Fruit fly (Drosophila melanogaster) whole organism, prepupa: ENCODE data around the gene bard.

Experiments
- CG10631 ChIP-seq: fragments of 200-800 bp; sonication (Bioruptor generic); optimal IDR thresholded peaks from 2 replicates; lab custom pipeline; 2016; ENCODE audit warnings: missing biosample characterization, missing genetic modification characterization
- CG10669 ChIP-seq: fragments of 200-800 bp; sonication (Bioruptor generic); optimal IDR thresholded peaks from 3 replicates; lab custom pipeline; 2018; ENCODE audit warnings: missing biosample characterization, mild to moderate bottlenecking, missing genetic modification characterization, moderate library complexity
- CG11762 ChIP-seq: fragments of 200-800 bp; sonication (Bioruptor generic); optimal IDR thresholded peaks from 3 replicates; lab custom pipeline; 2016; ENCODE audit warnings: missing biosample characterization, missing genetic modification characterization; ENCODE audit not compliant: insufficient read depth
- CG11902 ChIP-seq: fragments of 200-800 bp; sonication (Bioruptor generic); optimal IDR thresholded peaks from 3 replicates; lab custom pipeline; 2016; ENCODE audit warnings: missing biosample characterization, missing genetic modification characterization
- CG15336 ChIP-seq: fragments of 200-800 bp; sonication (Bioruptor generic); IDR thresholded peaks from 2 replicates; pipeline ENCODE4 v1.3.6; 2022; ENCODE audit warnings: missing biosample characterization, missing genetic modification characterization
- CG1621 ChIP-seq: fragments of 200-800 bp; sonication (Bioruptor generic); optimal IDR thresholded peaks from 3 replicates; lab custom pipeline; 2018; ENCODE audit warnings: missing biosample characterization, mild to moderate bottlenecking, missing genetic modification characterization
- CG3032 ChIP-seq: fragments of 200-800 bp; optimal IDR thresholded peaks from 2 replicates; lab custom pipeline; 2019; ENCODE audit warnings: missing biosample characterization, mild to moderate bottlenecking, missing genetic modification characterization, moderate library complexity
- CG32006 ChIP-seq: fragments of 200-800 bp; sonication (Bioruptor generic); optimal IDR thresholded peaks from 3 replicates; lab custom pipeline; 2017; ENCODE audit warnings: missing biosample characterization, mild to moderate bottlenecking, missing genetic modification characterization
- CG34406 ChIP-seq: fragments of 200-800 bp; sonication (Bioruptor generic); optimal IDR thresholded peaks from 3 replicates; lab custom pipeline; 2016; ENCODE audit warnings: missing biosample characterization, missing genetic modification characterization
- CG3919 ChIP-seq: fragments of 200-800 bp; sonication (Bioruptor generic); optimal IDR thresholded peaks from 3 replicates; lab custom pipeline; 2016; ENCODE audit warnings: missing biosample characterization, missing genetic modification characterization
- CG4318 ChIP-seq: fragments of 200-800 bp; sonication (Bioruptor generic); optimal IDR thresholded peaks from 3 replicates; lab custom pipeline; 2017; ENCODE audit warnings: missing biosample characterization, mild to moderate bottlenecking, missing genetic modification characterization
- CG6163 ChIP-seq: fragments of 200-800 bp; sonication (Bioruptor generic); IDR thresholded peaks from 3 replicates; pipeline ENCODE4 v1.3.6; 2022; ENCODE audit warnings: missing biosample characterization, missing genetic modification characterization
- CG6276 ChIP-seq: fragments of 200-800 bp; sonication (Bioruptor generic); optimal IDR thresholded peaks from 2 replicates; lab custom pipeline; 2017; ENCODE audit warnings: missing biosample characterization, mild to moderate bottlenecking, missing genetic modification characterization
- CG6792 ChIP-seq: fragments of 200-800 bp; sonication (Bioruptor generic); optimal IDR thresholded peaks from 3 replicates; lab custom pipeline; 2016; ENCODE audit warnings: missing biosample characterization, missing genetic modification characterization
- CG6854 ChIP-seq: fragments of 200-800 bp; sonication (Bioruptor generic); optimal IDR thresholded peaks from 2 replicates; lab custom pipeline; 2017; ENCODE audit warnings: missing biosample characterization, mild to moderate bottlenecking, missing genetic modification characterization
- CG7368 ChIP-seq: fragments of 200-800 bp; sonication (Bioruptor generic); optimal IDR thresholded peaks from 3 replicates; lab custom pipeline; 2016; ENCODE audit warnings: missing biosample characterization, missing genetic modification characterization
- CG8119 ChIP-seq: fragments of 200-800 bp; sonication (Bioruptor generic); IDR thresholded peaks from 3 replicates; pipeline ENCODE4 v1.3.6; 2022; ENCODE audit warnings: missing biosample characterization, missing genetic modification characterization
- CG8632 ChIP-seq: fragments of 200-800 bp; sonication (Bioruptor generic); optimal IDR thresholded peaks from 3 replicates; lab custom pipeline; 2016; ENCODE audit warnings: missing biosample characterization, missing genetic modification characterization
- CG9139 ChIP-seq: fragments of 200-800 bp; sonication (Bioruptor generic); optimal IDR thresholded peaks from 3 replicates; lab custom pipeline; 2017; ENCODE audit warnings: missing biosample characterization, mild to moderate bottlenecking, missing genetic modification characterization
- Eip75B ChIP-seq: fragments of 200-800 bp; sonication (Bioruptor generic); optimal IDR thresholded peaks from 3 replicates; lab custom pipeline; 2016; ENCODE audit warnings: missing biosample characterization, missing genetic modification characterization
- Eip93F ChIP-seq: fragments of 200-800 bp; sonication (Bioruptor generic); optimal IDR thresholded peaks from 2 replicates; lab custom pipeline; 2016; ENCODE audit warnings: missing biosample characterization, mild to moderate bottlenecking, missing genetic modification characterization
- Ets21C ChIP-seq: fragments of 200-800 bp; sonication (Bioruptor generic); optimal IDR thresholded peaks from 3 replicates; lab custom pipeline; 2016; ENCODE audit warnings: missing biosample characterization, missing genetic modification characterization
- Ets96B ChIP-seq: fragments of 200-800 bp; optimal IDR thresholded peaks from 2 replicates; lab custom pipeline; 2019; ENCODE audit warnings: missing biosample characterization, mild to moderate bottlenecking, missing genetic modification characterization, moderate library complexity
- Hr38 ChIP-seq: sonication (Bioruptor generic); optimal IDR thresholded peaks from 2 replicates; lab custom pipeline; 2016; ENCODE audit warnings: missing biosample characterization, missing genetic modification characterization
- Hr39 ChIP-seq: fragments of 200-800 bp; sonication (Bioruptor generic); optimal IDR thresholded peaks from 2 replicates; lab custom pipeline; 2016; ENCODE audit warnings: missing biosample characterization, missing genetic modification characterization
- Hr4 ChIP-seq: fragments of 200-800 bp; sonication (Bioruptor generic); optimal IDR thresholded peaks from 3 replicates; lab custom pipeline; 2016; ENCODE audit warnings: missing biosample characterization, missing genetic modification characterization
- OdsH ChIP-seq: fragments of 200-800 bp; sonication (Bioruptor generic); optimal IDR thresholded peaks from 3 replicates; lab custom pipeline; 2016; ENCODE audit warnings: missing biosample characterization, missing genetic modification characterization
- Smox ChIP-seq: fragments of 200-800 bp; sonication (Bioruptor generic); optimal IDR thresholded peaks from 3 replicates; lab custom pipeline; 2016; ENCODE audit warnings: missing biosample characterization, missing genetic modification characterization
- Sox102F ChIP-seq: fragments of 200-800 bp; sonication (Bioruptor generic); optimal IDR thresholded peaks from 2 replicates; lab custom pipeline; 2016; ENCODE audit warnings: missing biosample characterization, mild to moderate bottlenecking, missing genetic modification characterization
- Sox14 ChIP-seq: fragments of 200-800 bp; sonication (Bioruptor generic); optimal IDR thresholded peaks from 3 replicates; lab custom pipeline; 2016; ENCODE audit warnings: missing biosample characterization, missing genetic modification characterization
- Sox15 ChIP-seq: fragments of 200-800 bp; sonication (Bioruptor generic); optimal IDR thresholded peaks from 3 replicates; lab custom pipeline; 2016; ENCODE audit warnings: missing biosample characterization, missing genetic modification characterization
- acj6 ChIP-seq: fragments of 200-800 bp; sonication (Bioruptor generic); optimal IDR thresholded peaks from 3 replicates; lab custom pipeline; 2016; ENCODE audit warnings: missing biosample characterization, missing genetic modification characterization
- cyc ChIP-seq: fragments of 200-800 bp; sonication (Bioruptor generic); optimal IDR thresholded peaks from 3 replicates; lab custom pipeline; 2016; ENCODE audit warnings: missing biosample characterization, missing genetic modification characterization
- dac ChIP-seq: fragments of 200-800 bp; sonication (Bioruptor generic); optimal IDR thresholded peaks from 2 replicates; lab custom pipeline; 2017; ENCODE audit warnings: missing biosample characterization, mild to moderate bottlenecking, missing genetic modification characterization
- dsx ChIP-seq: fragments of 200-800 bp; optimal IDR thresholded peaks from 3 replicates; lab custom pipeline; 2019; ENCODE audit warnings: missing biosample characterization, mild to moderate bottlenecking, missing genetic modification characterization, moderate library complexity; ENCODE audit not compliant: poor library complexity, severe bottlenecking
- eg ChIP-seq: fragments of 200-800 bp; sonication (Bioruptor generic); IDR thresholded peaks from 3 replicates; pipeline ENCODE4 v1.3.6; 2022; ENCODE audit warnings: missing biosample characterization, missing genetic modification characterization
- esn ChIP-seq: fragments of 200-800 bp; sonication (Bioruptor generic); optimal IDR thresholded peaks from 2 replicates; lab custom pipeline; 2016; ENCODE audit warnings: missing biosample characterization, mild to moderate bottlenecking, missing genetic modification characterization, moderate library complexity
- fd85E ChIP-seq: fragments of 200-800 bp; sonication (Bioruptor generic); optimal IDR thresholded peaks from 3 replicates; lab custom pipeline; 2016; ENCODE audit warnings: missing biosample characterization, missing genetic modification characterization
- fkh ChIP-seq: fragments of 200-800 bp; sonication (Bioruptor generic); optimal IDR thresholded peaks from 3 replicates; lab custom pipeline; 2017; ENCODE audit warnings: missing biosample characterization, mild to moderate bottlenecking, missing genetic modification characterization, moderate library complexity
- lz ChIP-seq: fragments of 200-800 bp; sonication (Bioruptor generic); optimal IDR thresholded peaks from 3 replicates; lab custom pipeline; 2016; ENCODE audit warnings: missing biosample characterization, missing genetic modification characterization
- pdm3 ChIP-seq: fragments of 200-800 bp; sonication (Bioruptor generic); optimal IDR thresholded peaks from 3 replicates; lab custom pipeline; 2016; ENCODE audit warnings: missing biosample characterization, missing genetic modification characterization
- spab ChIP-seq: fragments of 200-800 bp; sonication (Bioruptor generic); optimal IDR thresholded peaks from 2 replicates; lab custom pipeline; 2017; ENCODE audit warnings: missing biosample characterization, mild to moderate bottlenecking, missing genetic modification characterization, missing genetic modification reagents
- ss ChIP-seq, 2 experiments: fragments of 200-800 bp; sonication (Bioruptor generic); optimal IDR thresholded peaks; 2 replicates in 1 of 2; 3 replicates in 1 of 2; lab custom pipeline; 2017 to 2018; ENCODE audit warnings: mild to moderate bottlenecking in 2 of 2, missing biosample characterization in 2 of 2, missing genetic modification characterization in 2 of 2, moderate library complexity in 1 of 2
- svp ChIP-seq: fragments of 200-800 bp; sonication (Bioruptor generic); peaks from one replicate; lab custom pipeline; 2016; ENCODE audit warnings: missing biosample characterization, missing genetic modification characterization
- topi ChIP-seq: fragments of 200-800 bp; sonication (Bioruptor generic); optimal IDR thresholded peaks from 3 replicates; lab custom pipeline; 2016; ENCODE audit warnings: missing biosample characterization, missing genetic modification characterization
- vri ChIP-seq: fragments of 200-800 bp; sonication (Bioruptor generic); optimal IDR thresholded peaks from 3 replicates; lab custom pipeline; 2016; ENCODE audit warnings: missing biosample characterization, mild to moderate bottlenecking, missing genetic modification characterization

bard gene

DNA sequence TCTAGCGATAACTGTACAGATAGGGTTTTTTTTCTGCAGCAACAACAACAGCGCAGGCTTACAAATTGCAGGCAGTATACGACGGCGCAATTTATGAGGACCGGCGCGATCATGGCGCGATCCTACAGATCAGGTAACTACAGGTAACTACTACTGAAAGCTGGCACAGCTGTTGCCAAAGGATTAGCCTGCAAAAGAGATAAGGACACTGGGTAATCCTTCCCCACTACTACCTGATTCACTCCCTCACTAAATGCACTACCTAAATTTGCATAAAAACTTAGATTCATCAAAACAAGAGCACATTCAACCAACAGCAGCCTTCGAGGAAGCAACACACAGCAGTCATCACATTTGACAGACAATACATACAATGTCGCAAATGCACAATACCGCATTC, at the start of gene bard:
Gene bard, plus strand, starts transcription at position 301 of the 400 bp plus-strand sequence.
- TF ChIP-seq fd85E (GFP tag; lab: Kevin White, UChicago) (no peak), CG6163 (GFP tag; lab: Robert Waterston, UW) (no peak), CG3919 (no peak), Hr39 (no peak)

DNA sequence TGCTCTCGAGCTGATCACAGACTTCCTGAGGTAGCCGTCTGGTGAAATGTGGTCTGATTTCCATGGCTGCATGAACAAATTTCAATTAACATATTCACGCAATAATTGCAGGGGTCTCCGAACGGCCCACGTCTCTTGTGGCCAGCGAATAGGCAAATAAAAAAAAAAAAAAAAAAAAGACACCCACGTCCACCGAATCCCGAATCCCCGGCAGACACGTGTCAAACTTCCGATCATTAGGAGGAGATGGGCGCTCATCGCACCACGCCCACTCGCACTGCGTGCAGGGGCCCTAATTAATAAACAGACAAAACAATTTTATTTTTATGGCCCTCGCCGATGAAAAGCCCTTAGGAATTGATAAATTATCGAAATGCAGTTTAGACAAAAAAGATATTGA, 37.3 kb upstream of the bard start:
- TF ChIP-seq CG7368 (GFP tag; lab: Kevin White, UChicago) (no peak), eg (GFP tag; lab: Robert Waterston, UW) (no peak), Hr38 (GFP tag; lab: Kevin White, UChicago) (no peak), CG6854 (GFP tag; lab: Kevin White, UChicago) (no peak), Sox15 (no peak), lz (GFP tag; lab: Kevin White, UChicago) (no peak), Sox102F (GFP tag; lab: Kevin White, UChicago) (no peak)

DNA sequence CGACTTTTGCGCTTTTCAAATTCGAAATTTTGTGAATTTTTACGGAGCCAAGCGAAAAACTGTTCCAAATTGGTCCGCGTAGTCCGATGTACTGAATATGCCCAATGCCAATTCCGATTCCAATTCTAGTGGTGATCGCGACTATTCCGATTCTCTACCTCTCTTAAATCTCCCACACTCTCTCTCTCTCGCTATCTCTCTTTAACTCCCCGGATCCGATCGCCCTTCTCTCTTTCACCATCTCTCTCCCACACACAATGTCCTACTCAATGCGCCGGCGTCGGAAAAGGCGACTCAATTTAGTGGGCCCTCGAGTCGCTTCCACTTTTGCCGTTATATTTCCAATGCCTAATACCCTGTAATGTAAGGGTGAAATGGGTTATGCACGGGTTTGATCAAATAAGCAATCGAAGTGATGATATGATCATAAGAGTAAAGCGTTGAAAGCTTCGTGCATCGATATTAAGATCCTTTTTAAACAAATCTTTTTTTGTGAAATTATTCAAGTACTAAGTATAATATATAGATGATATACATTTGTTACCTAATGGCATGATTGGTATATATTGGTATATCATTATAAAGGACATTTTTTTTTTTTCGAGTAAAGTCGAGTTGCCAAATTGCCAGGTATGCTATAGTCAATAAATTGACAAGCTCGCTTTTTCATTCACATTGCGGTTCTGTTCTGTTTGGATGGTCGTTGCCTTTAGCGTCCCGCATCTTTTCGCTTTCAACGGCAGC, 31.4 kb upstream of the bard start:
- peak; percentile 6 for TF ChIP-seq dac (GFP tag; lab: Kevin White, UChicago)
- peak; percentile 64 for TF ChIP-seq Hr4
- TF ChIP-seq CG6276, result peak; percentile 41
- TF ChIP-seq lz (GFP tag; lab: Kevin White, UChicago), result peak; percentile 44
- peak; percentile 71 for TF ChIP-seq acj6 (GFP tag; lab: Kevin White, UChicago)
- no peak for TF ChIP-seq fkh (GFP tag; lab: Kevin White, UChicago)
- peak; percentile 39 for TF ChIP-seq CG7368 (GFP tag; lab: Kevin White, UChicago)
- peak; percentile 39 for TF ChIP-seq CG11902
- TF ChIP-seq CG6792 (GFP tag; lab: Kevin White, UChicago), result peak; percentile 61
- peak; percentile 37 for TF ChIP-seq CG9139 (GFP tag; lab: Kevin White, UChicago)
- peak; percentile 34 for TF ChIP-seq dsx (GFP tag; lab: Kevin White, UChicago)
- no peak for TF ChIP-seq svp (GFP tag; lab: Kevin White, UChicago)
- no peak for TF ChIP-seq Eip93F (GFP tag; lab: Kevin White, UChicago)
- TF ChIP-seq Ets96B (tag; lab: Kevin White, UChicago), result peak; percentile 76
- TF ChIP-seq pdm3 (GFP tag; lab: Kevin White, UChicago), result peak; percentile 64
- TF ChIP-seq Hr39, result peak; percentile 33
- TF ChIP-seq CG4318 (GFP tag; lab: Kevin White, UChicago), result peak; percentile 59
- no peak for TF ChIP-seq Ets21C (GFP tag; lab: Kevin White, UChicago)
- TF ChIP-seq vri, result no peak
- TF ChIP-seq CG10669 (GFP tag; lab: Kevin White, UChicago), result peak; percentile 73
- peak; percentile 72 for TF ChIP-seq Eip75B (GFP tag; lab: Kevin White, UChicago)
- peak; percentile 61 for TF ChIP-seq CG3032
- TF ChIP-seq CG8632, result peak; percentile 51
- peak; percentile 71; the same call in 2 of the 3 replicates for TF ChIP-seq CG8119 (GFP tag; lab: Robert Waterston, UW)
- peak; percentile 12; the same call in 1 of the 3 replicates for TF ChIP-seq eg (GFP tag; lab: Robert Waterston, UW)
- peak; percentile 74 for TF ChIP-seq OdsH (GFP tag; lab: Kevin White, UChicago)
- peak; percentile 78 for TF ChIP-seq CG10631 (GFP tag; lab: Kevin White, UChicago)
- peak; percentile 1 for TF ChIP-seq CG1621 (tag; lab: Kevin White, UChicago)
- TF ChIP-seq CG15336, result peak; percentile 61; the same call in 1 of the 2 replicates
- TF ChIP-seq spab (GFP tag; lab: Kevin White, UChicago), result peak; percentile 69
- TF ChIP-seq Smox (GFP tag; lab: Kevin White, UChicago), result peak; percentile 43
- TF ChIP-seq fd85E (GFP tag; lab: Kevin White, UChicago), result no peak
- peak; percentile 52 for TF ChIP-seq esn (GFP tag; lab: Kevin White, UChicago)
- peak; percentile 78 for TF ChIP-seq CG32006 (GFP tag; lab: Kevin White, UChicago)
- peak; percentile 71 for TF ChIP-seq CG3919
- TF ChIP-seq cyc, result peak; percentile 52
- TF ChIP-seq CG11762 (GFP tag; lab: Kevin White, UChicago), result peak; percentile 48
- peak; percentile 52 for TF ChIP-seq topi (GFP tag; lab: Kevin White, UChicago)
- TF ChIP-seq ss (GFP tag; optimal IDR thresholded peaks at IDR 0.05; lab: Kevin White, UChicago), result peak; percentile 30 to 60
- TF ChIP-seq Sox14 (GFP tag; lab: Kevin White, UChicago), result peak; percentile 52
- TF ChIP-seq CG34406 (GFP tag; lab: Kevin White, UChicago), result peak; percentile 57
